Worm (Caenorhabditis elegans) whole organism, early embryonic: ENCODE results near the gene ZK1010.10.

Experiments used
- B0310.2 ChIP-seq: sonication (generic microtip); optimal IDR thresholded peaks from 2 replicates; lab custom pipeline; 2016; ENCODE audit warnings: mild to moderate bottlenecking, missing genetic modification characterization, missing compliant biosample characterization
- ama-1 ChIP-seq: fragments of 150-350 bp; optimal IDR thresholded peaks from 2 replicates; lab custom pipeline; 2014
- flt-1 ChIP-seq: fragments of 200-800 bp; sonication (Bioruptor generic); IDR thresholded peaks from 2 replicates; pipeline ENCODE4 v1.3.6; 2022; ENCODE audit warnings: missing genetic modification characterization, missing compliant biosample characterization
- sea-1 ChIP-seq: fragments of 200-800 bp; sonication (Bioruptor generic); conservative IDR thresholded peaks from 2 replicates; pipeline ENCODE4 v1.3.6; 2022; ENCODE audit warnings: missing genetic modification characterization, missing compliant biosample characterization

DNA sequence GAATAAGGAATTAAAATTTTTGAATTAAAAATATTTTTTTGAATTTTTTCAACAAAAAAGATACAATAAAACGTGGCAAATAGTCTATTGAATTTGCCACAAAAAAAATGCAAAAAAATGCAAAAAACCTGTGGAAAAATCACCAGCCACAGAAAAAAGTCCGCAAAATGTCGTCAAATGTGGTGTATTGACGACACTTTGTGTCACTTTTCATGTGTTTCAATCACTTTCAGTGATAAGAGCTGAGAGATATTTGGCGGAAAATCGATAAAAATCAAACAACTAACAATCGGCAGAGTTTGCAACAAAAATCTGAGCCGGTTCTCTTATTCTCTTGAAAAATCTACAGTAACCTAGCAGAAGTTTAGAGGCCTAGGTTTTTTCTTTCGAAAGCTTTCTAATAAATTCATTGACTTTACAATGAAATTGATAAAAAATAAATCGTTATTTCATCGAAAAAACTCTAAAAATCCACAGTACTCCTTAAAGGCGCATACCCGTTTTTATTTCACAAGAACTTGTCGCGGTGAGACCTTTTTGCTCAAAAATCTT, 30.3 kb upstream of the ZK1010.10 start:
- TF ChIP-seq ama-1 (lab: Kevin White, UChicago): no peak
- TF ChIP-seq sea-1: no peak
- TF ChIP-seq flt-1: no peak
- no peak for TF ChIP-seq B0310.2 (tag; lab: Kevin White, UChicago)
